Fruit fly (Drosophila melanogaster): Measurements from ENCODE around the gene Oseg2.

Oseg2 gene

DNA sequence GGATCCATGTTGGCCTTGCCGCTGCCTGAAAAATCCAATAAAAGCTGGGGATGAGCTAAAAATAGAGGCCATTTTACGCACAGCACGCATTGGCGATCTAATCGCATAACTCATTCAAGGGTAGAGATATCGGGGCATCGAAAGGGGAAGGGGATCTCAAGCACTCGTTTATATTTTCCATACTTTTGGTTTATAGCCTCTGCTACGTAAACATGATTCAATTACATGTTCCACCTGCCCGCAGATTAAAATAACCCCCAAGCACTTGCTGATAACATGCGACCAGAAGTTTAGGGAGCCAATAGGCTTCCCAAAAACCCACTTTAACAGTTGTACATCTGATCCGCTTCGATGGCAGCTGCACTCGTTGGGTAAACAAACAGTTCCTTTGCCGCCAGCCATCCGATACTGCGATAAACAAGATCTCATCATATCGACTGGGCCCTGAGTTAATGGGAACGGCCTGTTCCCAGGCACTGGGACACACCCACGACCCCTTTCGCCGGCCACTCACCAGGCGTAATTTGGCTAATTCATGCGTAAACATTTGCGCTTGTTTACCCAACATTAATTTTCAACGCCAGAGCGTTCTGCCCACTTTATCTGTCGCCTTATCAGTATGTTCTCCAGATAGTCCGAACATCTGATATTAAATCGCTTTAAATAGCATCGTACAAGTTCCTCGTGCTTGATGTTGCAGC is 24.7 kb downstream of the Oseg2 start:
- TF ChIP-seq Myc (optimal IDR thresholded peaks at IDR 0.05) (no peak), ttk (optimal IDR thresholded peaks at IDR 0.05) (no peak), Sin3A (optimal IDR thresholded peaks at IDR 0.05) (no peak), h (optimal IDR thresholded peaks at IDR 0.05) (no peak), insv (optimal IDR thresholded peaks at IDR 0.05) (no peak), psq (optimal IDR thresholded peaks at IDR 0.05) (no peak)

DNA sequence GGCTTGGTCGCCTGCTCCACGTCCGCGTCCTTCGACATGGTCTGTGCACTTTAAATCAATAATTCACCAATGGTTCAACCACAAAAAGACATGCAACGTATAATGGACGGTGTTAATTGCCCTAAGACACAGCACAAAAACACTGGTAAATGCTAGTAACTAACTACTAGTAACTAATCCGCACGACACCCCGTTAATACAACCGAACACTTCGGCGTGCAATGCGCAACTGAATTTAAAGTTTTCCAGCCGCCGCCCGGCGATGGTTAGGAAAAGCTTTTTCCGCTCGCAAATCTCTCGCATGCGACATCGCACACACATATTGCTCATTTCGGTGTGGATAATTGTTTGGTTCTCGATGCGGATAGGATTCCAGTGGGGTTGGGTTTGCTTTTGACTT is 26.3 kb downstream of the Oseg2 start:
- TF ChIP-seq ttk (optimal IDR thresholded peaks at IDR 0.05) (no peak), psq (optimal IDR thresholded peaks at IDR 0.05) (no peak), insv (optimal IDR thresholded peaks at IDR 0.05) (no peak), Myc (optimal IDR thresholded peaks at IDR 0.05) (no peak), Sin3A (optimal IDR thresholded peaks at IDR 0.05) (no peak), h (optimal IDR thresholded peaks at IDR 0.05) (no peak)

DNA sequence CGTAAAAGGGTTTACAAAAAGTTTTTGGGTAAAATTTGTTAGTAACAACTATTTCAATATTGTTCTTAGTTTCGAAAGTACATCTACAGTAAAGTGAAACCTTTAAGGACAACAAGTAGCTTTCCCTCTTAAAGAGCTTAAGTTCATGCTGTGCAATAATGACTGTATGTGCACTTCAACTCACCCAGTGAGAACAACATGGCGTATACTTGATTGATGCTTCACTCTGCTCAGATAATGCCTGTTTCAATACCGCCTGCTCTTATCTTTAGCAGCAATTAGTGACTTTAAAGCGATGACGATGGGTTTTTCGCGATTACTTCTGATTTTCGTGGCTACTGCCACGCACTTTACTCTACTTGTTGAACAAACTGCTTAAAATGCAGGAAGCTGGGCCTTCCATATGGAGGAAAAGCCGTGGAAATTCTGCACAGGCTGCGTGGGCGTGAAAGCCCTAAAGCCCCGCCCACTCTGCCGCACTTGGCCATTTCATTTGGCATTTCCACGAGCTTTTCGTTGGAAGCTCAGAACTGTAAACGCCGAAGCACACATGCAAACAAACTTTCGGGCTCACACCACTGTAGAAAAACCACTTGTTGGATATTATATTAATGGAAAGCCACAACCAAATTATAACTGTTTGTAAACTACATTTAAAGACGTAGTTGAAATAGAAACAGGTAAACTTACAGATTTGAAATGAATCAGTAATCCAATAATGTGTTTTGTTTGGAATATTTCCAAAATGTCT is 27.2 kb downstream of the Oseg2 start:
- TF ChIP-seq h (optimal IDR thresholded peaks at IDR 0.05): no peak
- TF ChIP-seq Sin3A (optimal IDR thresholded peaks at IDR 0.05): no peak
- TF ChIP-seq psq (optimal IDR thresholded peaks at IDR 0.05): no peak
- no peak for TF ChIP-seq insv (optimal IDR thresholded peaks at IDR 0.05)
- no peak for TF ChIP-seq Myc (optimal IDR thresholded peaks at IDR 0.05)
- no peak for TF ChIP-seq ttk (optimal IDR thresholded peaks at IDR 0.05)

dm6 chr3L:2257412-2257862 is 28.0 kb downstream of the Oseg2 start, which contains the start of the genes CG1275 and Elp5:
Gene CG1275 (minus strand): TSS chr3L:2257423.
Gene Elp5 (plus strand): TSS chr3L:2257456.
- TF ChIP-seq h (optimal IDR thresholded peaks at IDR 0.05): no peak
- no peak for TF ChIP-seq Myc (optimal IDR thresholded peaks at IDR 0.05)
- TF ChIP-seq insv (optimal IDR thresholded peaks at IDR 0.05): no peak
- TF ChIP-seq ttk (optimal IDR thresholded peaks at IDR 0.05): no peak
- TF ChIP-seq psq (optimal IDR thresholded peaks at IDR 0.05): no peak

- TF ChIP-seq ttk (optimal IDR thresholded peaks at IDR 0.05): peak; percentile 1
- TF ChIP-seq psq (optimal IDR thresholded peaks at IDR 0.05): no peak
Observed at dm6 chr3L:2261282-2261681, 31.8 kb downstream of the Oseg2 start.

DNA sequence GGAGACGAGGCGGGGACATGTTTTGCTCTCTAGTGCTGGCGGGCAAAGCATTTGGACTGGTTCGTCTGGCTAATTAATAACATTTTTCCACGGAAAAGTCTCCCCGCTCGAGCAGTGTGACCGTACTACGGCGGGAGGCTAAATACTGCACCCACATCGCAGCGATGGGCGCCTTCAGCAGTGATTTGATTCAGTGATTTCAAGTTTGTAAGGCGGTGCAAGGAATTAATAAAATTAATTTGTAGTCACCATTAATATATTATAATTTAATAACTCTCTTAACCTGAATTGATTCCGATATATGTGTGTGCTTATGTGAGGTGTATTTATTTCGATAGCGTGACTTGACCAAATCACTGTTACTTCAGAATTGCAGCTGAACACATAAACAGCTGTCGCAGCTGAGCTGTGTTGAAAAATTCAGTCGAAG is 33.1 kb downstream of the Oseg2 start, which contains the start of the genes oxt and CG13807:
oxt (minus strand) TSS at position 150 of the 430 bp plus-strand sequence.
CG13807 (plus strand) TSS at position 405 of the 430 bp plus-strand sequence.
- no peak for TF ChIP-seq Sin3A (optimal IDR thresholded peaks at IDR 0.05)
- no peak for TF ChIP-seq ttk (optimal IDR thresholded peaks at IDR 0.05)

- TF ChIP-seq h (optimal IDR thresholded peaks at IDR 0.05): no peak
- TF ChIP-seq ttk (optimal IDR thresholded peaks at IDR 0.05): no peak
- no peak for TF ChIP-seq insv (optimal IDR thresholded peaks at IDR 0.05)
Observed at dm6 chr3L:2265692-2266444, 36.4 kb downstream of the Oseg2 start, which contains the start of the genes ecd and CG13806. Gene ecd (minus strand): TSS chr3L:2265857. Gene CG13806 (plus strand): TSS chr3L:2266394.

dm6 chr3L:2267558-2267957 is 38.1 kb downstream of the Oseg2 start, which contains the start of gene obst-I:
Gene obst-I (plus strand): TSS chr3L:2267858.
- no peak for TF ChIP-seq insv (optimal IDR thresholded peaks at IDR 0.05)

dm6 chr3L:2268525-2268924 is 39.1 kb downstream of the Oseg2 start, which contains the start of gene CG32302:
Gene CG32302 (plus strand): TSS chr3L:2268825.
- no peak for TF ChIP-seq insv (optimal IDR thresholded peaks at IDR 0.05)
- no peak for TF ChIP-seq Sin3A (optimal IDR thresholded peaks at IDR 0.05)
- no peak for TF ChIP-seq ttk (optimal IDR thresholded peaks at IDR 0.05)
- TF ChIP-seq h (optimal IDR thresholded peaks at IDR 0.05): no peak
- no peak for TF ChIP-seq psq (optimal IDR thresholded peaks at IDR 0.05)
- no peak for TF ChIP-seq Myc (optimal IDR thresholded peaks at IDR 0.05)

DNA sequence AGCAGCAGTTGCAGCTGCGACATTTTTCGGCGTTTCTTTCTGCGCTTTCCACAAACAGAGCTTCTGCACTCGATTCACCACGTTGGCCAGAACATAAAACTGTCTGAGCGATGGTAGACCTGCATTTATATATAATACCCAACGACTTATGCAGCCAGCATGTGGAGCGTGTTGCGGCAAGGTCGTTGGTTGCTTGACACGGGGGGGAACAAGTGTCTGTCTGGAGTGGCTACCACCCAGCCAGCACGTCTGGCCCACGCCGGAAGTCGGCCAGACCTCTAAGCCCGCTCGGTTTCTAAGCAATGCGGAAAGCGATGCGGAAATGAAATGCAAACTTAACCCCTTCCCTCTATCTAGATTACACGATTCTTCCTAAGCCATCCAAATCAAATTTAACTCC is 43.2 kb downstream of the Oseg2 start, which contains the start of gene yellow-g:
yellow-g (minus strand) TSS at position 101 of the 400 bp plus-strand sequence.
- TF ChIP-seq insv (optimal IDR thresholded peaks at IDR 0.05): no peak
- TF ChIP-seq psq (optimal IDR thresholded peaks at IDR 0.05): no peak
- no peak for TF ChIP-seq Sin3A (optimal IDR thresholded peaks at IDR 0.05)
- TF ChIP-seq Myc (optimal IDR thresholded peaks at IDR 0.05): no peak
- no peak for TF ChIP-seq h (optimal IDR thresholded peaks at IDR 0.05)
- no peak for TF ChIP-seq ttk (optimal IDR thresholded peaks at IDR 0.05)

dm6 chr3L:2273392-2273791 is 43.9 kb downstream of the Oseg2 start:
- no peak for TF ChIP-seq ttk (optimal IDR thresholded peaks at IDR 0.05)
- TF ChIP-seq insv (optimal IDR thresholded peaks at IDR 0.05): no peak
- no peak for TF ChIP-seq h (optimal IDR thresholded peaks at IDR 0.05)
- no peak for TF ChIP-seq Myc (optimal IDR thresholded peaks at IDR 0.05)
- no peak for TF ChIP-seq Sin3A (optimal IDR thresholded peaks at IDR 0.05)
- TF ChIP-seq psq (optimal IDR thresholded peaks at IDR 0.05): no peak

DNA sequence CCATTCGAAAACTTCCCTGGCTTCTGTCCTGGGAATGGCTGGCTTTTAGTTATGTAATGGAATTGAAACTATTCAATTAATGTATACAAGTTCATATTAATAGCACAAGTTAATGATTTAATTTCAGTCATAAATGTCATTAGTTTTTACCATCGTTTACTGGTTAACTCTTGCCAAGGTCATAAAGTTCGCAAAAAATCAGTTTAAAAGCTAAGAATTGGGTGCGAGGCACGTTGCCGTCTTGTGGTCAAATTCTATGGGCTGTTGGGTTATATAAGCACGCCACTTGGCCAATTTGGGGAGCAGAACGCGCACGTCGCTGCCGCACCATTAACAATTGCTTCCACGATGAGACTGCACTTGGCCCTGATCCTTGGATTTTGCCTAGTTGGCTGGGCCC is 46.8 kb downstream of the Oseg2 start, which contains the start of gene yellow-g2:
yellow-g2 (plus strand) TSS at position 301 of the 400 bp plus-strand sequence.
- no peak for TF ChIP-seq insv (optimal IDR thresholded peaks at IDR 0.05)
- TF ChIP-seq Sin3A (optimal IDR thresholded peaks at IDR 0.05): no peak
- no peak for TF ChIP-seq psq (optimal IDR thresholded peaks at IDR 0.05)
- no peak for TF ChIP-seq h (optimal IDR thresholded peaks at IDR 0.05)
- TF ChIP-seq ttk (optimal IDR thresholded peaks at IDR 0.05): no peak
- no peak for TF ChIP-seq Myc (optimal IDR thresholded peaks at IDR 0.05)

All from Kc167 (cell line).